Fruit fly (Drosophila melanogaster): ENCODE results near the gene Teh3.

Teh3 gene

dm6 chr3L:4193730-4194649 lies 9.5 kb upstream of the Teh3 start, which contains the start of gene CG43367 (continued):
- TF ChIP-seq CG14667 (GFP tag; IDR thresholded peaks at IDR 0.05) (no peak), tio (GFP tag; optimal IDR thresholded peaks at IDR 0.05) (no peak), CG18619 (GFP tag; optimal IDR thresholded peaks at IDR 0.05) (no peak), ken (GFP tag; IDR thresholded peaks at IDR 0.05) (peak; percentile 31; the same call in 1 of the 3 replicates), Dip3 (GFP tag; optimal IDR thresholded peaks at IDR 0.05) (no peak), CG10321 (GFP tag; IDR thresholded peaks at IDR 0.05) (no peak), CG4854 (GFP tag; optimal IDR thresholded peaks at IDR 0.05) (no peak), CG7928 (GFP tag; optimal IDR thresholded peaks at IDR 0.05) (no peak), CG18011 (GFP tag; optimal IDR thresholded peaks at IDR 0.05) (no peak), pum (GFP tag; optimal IDR thresholded peaks at IDR 0.05) (no peak), ac (GFP tag; optimal IDR thresholded peaks at IDR 0.05) (no peak), vfl (GFP tag; optimal IDR thresholded peaks at IDR 0.05) (no peak), Pdp1 (GFP tag; optimal IDR thresholded peaks at IDR 0.05) (peak in 1 of 2 experiments; percentile 93), YL-1 (GFP tag; optimal IDR thresholded peaks at IDR 0.05) (peak; percentile 45), CG12299 (tag; optimal IDR thresholded peaks at IDR 0.05) (no peak), CG17912 (GFP tag; optimal IDR thresholded peaks at IDR 0.05) (peak; percentile 22), Dfd (GFP tag; optimal IDR thresholded peaks at IDR 0.05) (no peak), Drgx (GFP tag; IDR thresholded peaks at IDR 0.05) (no peak), CG16779 (GFP tag; IDR thresholded peaks at IDR 0.05) (no peak), Meics (GFP tag; optimal IDR thresholded peaks at IDR 0.05) (no peak), Usf (GFP tag; optimal IDR thresholded peaks at IDR 0.05) (no peak), Sry-β (GFP tag; optimal IDR thresholded peaks at IDR 0.05) (no peak), unc-4 (GFP tag; IDR thresholded peaks at IDR 0.05; ENCODE audit: partially characterized antibody) (no peak), psq (GFP tag; optimal IDR thresholded peaks at IDR 0.05) (no peak), CG31441 (GFP tag; IDR thresholded peaks at IDR 0.05) (no peak), CG6813 (GFP tag; optimal IDR thresholded peaks at IDR 0.05) (no peak), mam (GFP tag; optimal IDR thresholded peaks at IDR 0.05) (no peak), Hmx (GFP tag; optimal IDR thresholded peaks at IDR 0.05) (no peak), CG11696 (GFP tag; IDR thresholded peaks at IDR 0.05) (no peak), wor (GFP tag; IDR thresholded peaks at IDR 0.05) (no peak), CG12219 (GFP tag; optimal IDR thresholded peaks at IDR 0.05) (no peak), wek (GFP tag; optimal IDR thresholded peaks at IDR 0.05) (no peak), CG10979 (tag; optimal IDR thresholded peaks at IDR 0.05) (no peak), fru (optimal IDR thresholded peaks at IDR 0.05) (no peak), CG9609 (GFP tag; optimal IDR thresholded peaks at IDR 0.05) (no peak), vnd (GFP tag; IDR thresholded peaks at IDR 0.05; ENCODE audit: partially characterized antibody) (no peak), Dll (GFP tag; IDR thresholded peaks at IDR 0.05; ENCODE audit: partially characterized antibody) (0 out of 4 replicates have a peak, but pooled peaks have one; percentile 32), CG15601 (tag; optimal IDR thresholded peaks at IDR 0.05) (no peak), Jarid2 (GFP tag; optimal IDR thresholded peaks at IDR 0.05) (no peak), bowl (GFP tag; IDR thresholded peaks at IDR 0.05) (no peak), NfI (GFP tag; optimal IDR thresholded peaks at IDR 0.05) (peak; percentile 16), kay (GFP tag; optimal IDR thresholded peaks at IDR 0.05) (peak; percentile 26), Sin3A (optimal IDR thresholded peaks at IDR 0.05) (peak; percentile 27), CG14050 (GFP tag; IDR thresholded peaks at IDR 0.05) (no peak), Spps (tag; optimal IDR thresholded peaks at IDR 0.05) (no peak), CG6254 (GFP tag; optimal IDR thresholded peaks at IDR 0.05) (no peak), CG9876 (GFP tag; optimal IDR thresholded peaks at IDR 0.05) (no peak), CG9215 (GFP tag; IDR thresholded peaks at IDR 0.05) (no peak), CG18599 (GFP tag; optimal IDR thresholded peaks at IDR 0.05) (no peak), odd (GFP tag; optimal IDR thresholded peaks at IDR 0.05) (no peak)

Data from whole organism, embryonic.